Fruit fly (Drosophila melanogaster) whole organism, embryonic: Measurements from ENCODE around the gene CG8564.

ENCODE experiments used
- Abd-B ChIP-seq: fragments of 200-800 bp; sonication (Bioruptor generic); optimal IDR thresholded peaks from 2 replicates; lab custom pipeline; 2018; ENCODE audit warnings: missing biosample characterization, mild to moderate bottlenecking, missing genetic modification characterization, moderate library complexity
- BtbVII ChIP-seq: fragments of 200-800 bp; sonication (Bioruptor generic); optimal IDR thresholded peaks from 3 replicates; lab custom pipeline; 2017; ENCODE audit warnings: missing biosample characterization, mild to moderate bottlenecking, missing genetic modification characterization
- Bteb2 ChIP-seq: fragments of 200-800 bp; sonication (Bioruptor generic); optimal IDR thresholded peaks from 2 replicates; lab custom pipeline; 2016; ENCODE audit warnings: missing biosample characterization, missing genetic modification characterization
- CG11085 ChIP-seq: fragments of 200-800 bp; sonication (Bioruptor generic); IDR thresholded peaks from 2 replicates; pipeline ENCODE4 v1.3.6; 2022; ENCODE audit warnings: missing biosample characterization, missing genetic modification characterization
- CG11247 ChIP-seq: fragments of 200-800 bp; sonication (Bioruptor generic); IDR thresholded peaks from 2 replicates; pipeline ENCODE4 v1.3.6; 2022; ENCODE audit warnings: missing biosample characterization, missing genetic modification characterization
- CG13624 ChIP-seq: fragments of 200-800 bp; sonication (Bioruptor generic); optimal IDR thresholded peaks from 2 replicates; lab custom pipeline; 2016; ENCODE audit warnings: missing biosample characterization, missing genetic modification characterization
- CG15073 ChIP-seq: fragments of 200-800 bp; sonication (Bioruptor generic); optimal IDR thresholded peaks from 2 replicates; lab custom pipeline; 2016; ENCODE audit warnings: missing biosample characterization, missing genetic modification characterization
- CG17912 ChIP-seq: fragments of 200-800 bp; sonication (Bioruptor generic); optimal IDR thresholded peaks from 2 replicates; lab custom pipeline; 2018; ENCODE audit warnings: missing biosample characterization, mild to moderate bottlenecking, missing genetic modification characterization
- CG18011 ChIP-seq: fragments of 200-800 bp; sonication (Bioruptor generic); optimal IDR thresholded peaks from 2 replicates; lab custom pipeline; 2017; ENCODE audit warnings: missing biosample characterization, missing genetic modification characterization, mild to moderate bottlenecking, moderate library complexity, missing genotype
- CG18619 ChIP-seq: fragments of 200-800 bp; sonication (Bioruptor generic); optimal IDR thresholded peaks from 3 replicates; lab custom pipeline; 2017; ENCODE audit warnings: missing biosample characterization, mild to moderate bottlenecking, missing genetic modification characterization
- CG2120 ChIP-seq: fragments of 200-800 bp; sonication (Bioruptor generic); optimal IDR thresholded peaks from 3 replicates; lab custom pipeline; 2016; ENCODE audit warnings: missing biosample characterization, missing genetic modification characterization
- CG30020 ChIP-seq: fragments of 200-800 bp; optimal IDR thresholded peaks from 2 replicates; lab custom pipeline; 2019; ENCODE audit warnings: missing biosample characterization, mild to moderate bottlenecking, missing genetic modification characterization, moderate library complexity
- CG3281 ChIP-seq: fragments of 200-800 bp; sonication (Bioruptor generic); optimal IDR thresholded peaks from 3 replicates; lab custom pipeline; 2017; ENCODE audit warnings: missing biosample characterization, mild to moderate bottlenecking, missing genetic modification characterization
- CG33213 ChIP-seq: fragments of 200-800 bp; sonication (Bioruptor generic); optimal IDR thresholded peaks from 3 replicates; lab custom pipeline; 2016; ENCODE audit warnings: missing biosample characterization, missing genetic modification characterization
- CG7357 ChIP-seq: fragments of 200-800 bp; sonication (Bioruptor generic); IDR thresholded peaks from 3 replicates; pipeline ENCODE4 v1.3.6; 2022; ENCODE audit warnings: missing biosample characterization, missing genetic modification characterization
- CG8089 ChIP-seq: fragments of 200-800 bp; sonication (Bioruptor generic); optimal IDR thresholded peaks from 3 replicates; lab custom pipeline; 2016; ENCODE audit warnings: missing biosample characterization, missing genetic modification characterization
- CG8290 ChIP-seq, 3 experiments: fragments of 200-800 bp; sonication (Bioruptor generic); optimal IDR thresholded peaks; 2 replicates each; lab custom pipeline; 2016 to 2019; ENCODE audit warnings: missing biosample characterization in 3 of 3, missing genetic modification characterization in 3 of 3, mild to moderate bottlenecking in 2 of 3, moderate library complexity in 1 of 3
- Deaf1 ChIP-seq: fragments of 200-800 bp; optimal IDR thresholded peaks from 3 replicates; lab custom pipeline; 2019; ENCODE audit warnings: missing biosample characterization, mild to moderate bottlenecking, missing genetic modification characterization, moderate library complexity
- Elba2 ChIP-seq: fragments of 200-800 bp; sonication (Bioruptor generic); optimal IDR thresholded peaks from 3 replicates; lab custom pipeline; 2016; ENCODE audit warnings: missing biosample characterization, missing genetic modification characterization
- Meics ChIP-seq: fragments of 200-800 bp; sonication (Bioruptor generic); optimal IDR thresholded peaks from 2 replicates; lab custom pipeline; 2017; ENCODE audit warnings: missing biosample characterization, mild to moderate bottlenecking, missing genetic modification characterization
- Nf-YC ChIP-seq: fragments of 200-800 bp; optimal IDR thresholded peaks from 3 replicates; lab custom pipeline; 2019; ENCODE audit warnings: missing biosample characterization, mild to moderate bottlenecking, missing genetic modification characterization, moderate library complexity
- Opbp ChIP-seq: fragments of 200-800 bp; sonication (Bioruptor generic); IDR thresholded peaks from 3 replicates; pipeline ENCODE4 v1.3.6; 2022; ENCODE audit warnings: missing biosample characterization, missing genetic modification characterization; ENCODE audit not compliant: partially characterized antibody
- Side ChIP-seq: fragments of 200-800 bp; sonication (Bioruptor generic); optimal IDR thresholded peaks from 2 replicates; lab custom pipeline; 2016; ENCODE audit warnings: missing biosample characterization, missing genetic modification characterization
- Sry-δ ChIP-seq: fragments of 200-800 bp; sonication (Bioruptor generic); optimal IDR thresholded peaks from 2 replicates; lab custom pipeline; 2016; ENCODE audit warnings: missing biosample characterization, missing genetic modification characterization
- ab ChIP-seq: fragments of 200-800 bp; sonication (Bioruptor generic); optimal IDR thresholded peaks from 2 replicates; lab custom pipeline; 2016; ENCODE audit warnings: missing biosample characterization, missing genetic modification characterization
- abd-A ChIP-seq: fragments of 200-800 bp; sonication (Bioruptor generic); optimal IDR thresholded peaks from 3 replicates; lab custom pipeline; 2019; ENCODE audit warnings: missing biosample characterization, mild to moderate bottlenecking, missing genetic modification characterization, moderate library complexity
- ara ChIP-seq: fragments of 200-800 bp; sonication (Bioruptor generic); IDR thresholded peaks from 2 replicates; pipeline ENCODE4 v1.3.6; 2022; ENCODE audit warnings: missing biosample characterization, missing genetic modification characterization
- ash1 ChIP-seq: fragments of 200-800 bp; sonication (Bioruptor generic); optimal IDR thresholded peaks from 2 replicates; lab custom pipeline; 2018; ENCODE audit warnings: missing biosample characterization, mild to moderate bottlenecking, missing genetic modification characterization
- az2 ChIP-seq: fragments of 200-800 bp; sonication (Bioruptor generic); optimal IDR thresholded peaks from 3 replicates; lab custom pipeline; 2016; ENCODE audit warnings: missing biosample characterization, missing genetic modification characterization
- bigmax ChIP-seq: fragments of 200-800 bp; sonication (Bioruptor generic); optimal IDR thresholded peaks from 2 replicates; lab custom pipeline; 2018; ENCODE audit warnings: missing biosample characterization, mild to moderate bottlenecking, missing genetic modification characterization
- btn ChIP-seq: fragments of 200-800 bp; sonication (Bioruptor generic); optimal IDR thresholded peaks from 2 replicates; lab custom pipeline; 2016; ENCODE audit warnings: missing biosample characterization, missing genetic modification characterization
- dmrt99B ChIP-seq: fragments of 200-800 bp; sonication (Bioruptor generic); optimal IDR thresholded peaks from 2 replicates; lab custom pipeline; 2018; ENCODE audit warnings: missing biosample characterization, mild to moderate bottlenecking, missing genetic modification characterization, moderate library complexity
- dpn ChIP-seq, 2 experiments: fragments of 200-800 bp; sonication (Bioruptor generic); optimal IDR thresholded peaks; 3 replicates each; lab custom pipeline; 2016; ENCODE audit warnings: missing biosample characterization in 2 of 2, missing genetic modification characterization in 2 of 2
- exex ChIP-seq: fragments of 200-800 bp; sonication (Bioruptor generic); optimal IDR thresholded peaks from 4 replicates; lab custom pipeline; 2018; ENCODE audit warnings: missing biosample characterization, mild to moderate bottlenecking, missing genetic modification characterization, moderate library complexity
- gsb-n ChIP-seq: fragments of 200-800 bp; sonication (Bioruptor generic); optimal IDR thresholded peaks from 3 replicates; lab custom pipeline; 2018; ENCODE audit warnings: missing biosample characterization, mild to moderate bottlenecking, missing genetic modification characterization
- hbn ChIP-seq: fragments of 200-800 bp; sonication (Bioruptor generic); IDR thresholded peaks from 2 replicates; pipeline ENCODE4 v1.3.6; 2022; ENCODE audit warnings: missing biosample characterization, missing genetic modification characterization; ENCODE audit not compliant: partially characterized antibody
- knrl ChIP-seq: fragments of 200-800 bp; sonication (Bioruptor generic); IDR thresholded peaks from 3 replicates; pipeline ENCODE4 v1.3.6; 2022; ENCODE audit warnings: missing biosample characterization, missing genetic modification characterization; ENCODE audit not compliant: partially characterized antibody
- lab ChIP-seq: fragments of 200-800 bp; sonication (Bioruptor generic); optimal IDR thresholded peaks from 3 replicates; lab custom pipeline; 2017; ENCODE audit warnings: missing biosample characterization, missing genetic modification characterization, mild to moderate bottlenecking, moderate library complexity, missing genetic modification reagents
- mirr ChIP-seq: fragments of 200-800 bp; sonication (Bioruptor generic); optimal IDR thresholded peaks from 3 replicates; lab custom pipeline; 2018; ENCODE audit warnings: missing biosample characterization, mild to moderate bottlenecking, missing genetic modification characterization
- nom ChIP-seq: fragments of 200-800 bp; sonication (Bioruptor generic); optimal IDR thresholded peaks from 2 replicates; lab custom pipeline; 2017; ENCODE audit warnings: missing biosample characterization, missing genetic modification characterization, mild to moderate bottlenecking, moderate library complexity, missing genetic modification reagents
- pan ChIP-seq, 4 experiments: fragments of >200 bp in 3 of 4; fragments of 200-800 bp in 1 of 4; sonication (Bioruptor generic) in 1 of 4; optimal IDR thresholded peaks in 3 of 4; IDR thresholded peaks in 1 of 4; 2 replicates each; pipeline versions ENCODE4 v1.3.6 to Lab custom; 2017 to 2022; ENCODE audit warnings: missing biosample characterization in 2 of 4, missing genetic modification characterization in 2 of 4, mixed read lengths in 1 of 4
- scrt ChIP-seq: fragments of 200-800 bp; sonication (Bioruptor generic); optimal IDR thresholded peaks from 2 replicates; lab custom pipeline; 2018; ENCODE audit warnings: missing biosample characterization, mild to moderate bottlenecking, missing genetic modification characterization, moderate library complexity
- slou ChIP-seq: fragments of 200-800 bp; sonication (Bioruptor generic); optimal IDR thresholded peaks from 3 replicates; lab custom pipeline; 2016; ENCODE audit warnings: missing biosample characterization, missing genetic modification characterization
- so ChIP-seq: fragments of 200-800 bp; sonication (Bioruptor generic); IDR thresholded peaks from 3 replicates; pipeline ENCODE4 v1.3.6; 2022; ENCODE audit warnings: missing biosample characterization, missing genetic modification characterization
- ssp ChIP-seq: fragments of 200-800 bp; sonication (Bioruptor generic); IDR thresholded peaks from 2 replicates; pipeline ENCODE4 v1.3.6; 2022; ENCODE audit warnings: missing biosample characterization, missing genetic modification characterization
- stc ChIP-seq: fragments of 200-800 bp; sonication (Bioruptor generic); IDR thresholded peaks from 2 replicates; pipeline ENCODE4 v1.3.6; 2022; ENCODE audit warnings: missing biosample characterization, missing genetic modification characterization
- sug ChIP-seq: fragments of 200-800 bp; optimal IDR thresholded peaks from 2 replicates; lab custom pipeline; 2019; ENCODE audit warnings: missing biosample characterization, mild to moderate bottlenecking, missing genetic modification characterization, moderate library complexity
- ttk ChIP-seq: fragments of 200-800 bp; sonication (Bioruptor generic); IDR thresholded peaks from 2 replicates; pipeline ENCODE4 v2.1.2; 2022; ENCODE audit warnings: missing biosample characterization, missing genetic modification characterization
- yki ChIP-seq: fragments of >200 bp; optimal IDR thresholded peaks from 3 replicates; lab custom pipeline; 2018
- zen2 ChIP-seq: fragments of 200-800 bp; sonication (Bioruptor generic); IDR thresholded peaks from 3 replicates; pipeline ENCODE4 v1.3.6; 2022; ENCODE audit warnings: missing biosample characterization, missing genetic modification characterization; ENCODE audit not compliant: partially characterized antibody
- zf30C ChIP-seq: fragments of 200-800 bp; sonication (Bioruptor generic); optimal IDR thresholded peaks from 3 replicates; lab custom pipeline; 2018; ENCODE audit warnings: missing biosample characterization, mild to moderate bottlenecking, missing genetic modification characterization

Gene CG8564

DNA sequence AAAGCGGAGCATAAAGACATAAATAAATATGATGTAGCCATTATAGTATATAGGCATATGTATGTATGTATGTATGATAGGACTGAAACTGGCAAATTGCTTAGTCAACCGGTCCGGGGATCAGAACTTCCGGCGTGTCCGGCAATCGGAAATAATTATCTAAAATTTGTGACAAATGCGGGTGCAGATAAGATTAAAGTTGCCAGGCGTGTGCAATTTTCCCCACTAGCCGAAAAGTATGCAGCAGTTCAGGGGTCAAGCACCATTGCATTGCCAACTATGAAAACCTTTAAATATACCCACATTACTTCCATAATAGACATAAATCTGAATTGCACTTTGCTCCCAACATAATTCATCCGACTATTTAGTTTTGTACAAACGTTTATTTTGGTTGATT is 44.6 kb upstream of the CG8564 start (continued):
- TF ChIP-seq Nf-YC (tag; lab: Kevin White, UChicago) = no peak
- TF ChIP-seq lab (GFP tag; lab: Kevin White, UChicago) = peak; percentile 64
- no peak for TF ChIP-seq slou
- TF ChIP-seq stc (GFP tag; lab: Robert Waterston, UW) = no peak
- TF ChIP-seq az2 (GFP tag; lab: Kevin White, UChicago) = no peak
- no peak for TF ChIP-seq sug (tag; lab: Kevin White, UChicago)
- no peak for TF ChIP-seq hbn (GFP tag; lab: Robert Waterston, UW)
- peak; percentile 74 for TF ChIP-seq exex
- no peak for TF ChIP-seq yki (lab: Kevin White, UChicago)
- TF ChIP-seq CG15073 = no peak
- TF ChIP-seq CG17912 (GFP tag; lab: Kevin White, UChicago) = no peak
- TF ChIP-seq ssp (GFP tag; lab: Robert Waterston, UW) = no peak
- no peak for TF ChIP-seq CG8089
- TF ChIP-seq Elba2 (GFP tag; lab: Kevin White, UChicago) = no peak
- no peak for TF ChIP-seq CG30020 (tag; lab: Kevin White, UChicago)
- no peak for TF ChIP-seq btn (GFP tag; lab: Kevin White, UChicago)
- TF ChIP-seq Opbp (GFP tag; lab: Robert Waterston, UW) = no peak
- TF ChIP-seq so (GFP tag; lab: Robert Waterston, UW) = no peak
- no peak for TF ChIP-seq bigmax (GFP tag; lab: Kevin White, UChicago)
- TF ChIP-seq ttk (GFP tag; lab: Robert Waterston, UW) = no peak
- TF ChIP-seq gsb-n (tag; lab: Kevin White, UChicago) = no peak
- no peak for TF ChIP-seq ash1 (GFP tag; lab: Kevin White, UChicago)
- no peak for TF ChIP-seq zf30C
- no peak for TF ChIP-seq Abd-B
- no peak for TF ChIP-seq CG18619
- TF ChIP-seq CG7357 (GFP tag; lab: Robert Waterston, UW) = no peak
- no peak for TF ChIP-seq CG33213 (GFP tag; lab: Kevin White, UChicago)
- TF ChIP-seq mirr = peak; percentile 11
- no peak for TF ChIP-seq ab
- no peak for TF ChIP-seq Bteb2 (GFP tag; lab: Kevin White, UChicago)
- TF ChIP-seq CG11247 = no peak
- no peak for TF ChIP-seq CG8290 (GFP tag; optimal IDR thresholded peaks at IDR 0.05; lab: Kevin White, UChicago)
- peak in 1 of 2 experiments; percentile 30 for TF ChIP-seq CG8290 (tag; optimal IDR thresholded peaks at IDR 0.05; lab: Kevin White, UChicago)
- TF ChIP-seq CG11085 (GFP tag; lab: Robert Waterston, UW) = no peak
- TF ChIP-seq ara (GFP tag; lab: Robert Waterston, UW) = no peak
- no peak for TF ChIP-seq pan (optimal IDR thresholded peaks at IDR 0.05; lab: Kevin White, UChicago)
- TF ChIP-seq pan (GFP tag; optimal IDR thresholded peaks at IDR 0.05 in 1 of 2, IDR thresholded peaks at IDR 0.05 in 1 of 2) = no peak
- TF ChIP-seq nom (GFP tag; lab: Kevin White, UChicago) = no peak
- no peak for TF ChIP-seq dmrt99B (tag; lab: Kevin White, UChicago)
- no peak for TF ChIP-seq Side (GFP tag; lab: Kevin White, UChicago)
- no peak for TF ChIP-seq CG2120 (GFP tag; lab: Kevin White, UChicago)
- no peak for TF ChIP-seq Meics (GFP tag; lab: Kevin White, UChicago)
- no peak for TF ChIP-seq scrt (GFP tag; lab: Kevin White, UChicago)
- no peak for TF ChIP-seq CG18011 (GFP tag; lab: Kevin White, UChicago)
- no peak for TF ChIP-seq dpn (GFP tag; optimal IDR thresholded peaks at IDR 0.05; lab: Kevin White, UChicago)
- no peak for TF ChIP-seq zen2 (GFP tag; lab: Robert Waterston, UW)
- TF ChIP-seq BtbVII = no peak
- TF ChIP-seq abd-A = no peak
- TF ChIP-seq Deaf1 (tag; lab: Kevin White, UChicago) = no peak
- TF ChIP-seq knrl (GFP tag; lab: Robert Waterston, UW) = no peak
- TF ChIP-seq CG3281 (GFP tag; lab: Kevin White, UChicago) = no peak
- no peak for TF ChIP-seq Sry-δ (GFP tag; lab: Kevin White, UChicago)
- TF ChIP-seq CG13624 (GFP tag; lab: Kevin White, UChicago) = no peak
